Worm (Caenorhabditis elegans) whole organism, L1 larva: Measurements from ENCODE around the gene lim-4.

ENCODE experiments used
- F16B12.6 ChIP-seq: fragments of 150-350 bp; optimal IDR thresholded peaks from 2 replicates; lab custom pipeline; 2014; ENCODE audit warnings: missing biosample characterization, missing genetic modification characterization
- elt-3 ChIP-seq, 6 experiments: fragments of 150-350 bp in 1 of 6; sonication (generic microtip); optimal IDR thresholded peaks; 2 replicates each; lab custom pipeline; 2017 to 2018; ENCODE audit warnings: missing biosample characterization in 6 of 6, missing genetic modification characterization in 6 of 6, inconsistent platforms in 1 of 6
- fkh-4 ChIP-seq: sonication (generic microtip); optimal IDR thresholded peaks from 2 replicates; lab custom pipeline; 2016; ENCODE audit warnings: missing compliant biosample characterization, missing genetic modification characterization, borderline replicate concordance
- lin-13 ChIP-seq: fragments of 150-350 bp; optimal IDR thresholded peaks from 2 replicates; lab custom pipeline; 2014; ENCODE audit warnings: missing biosample characterization, missing genetic modification reagents, missing genetic modification characterization
- lin-15B ChIP-seq: fragments of 150-350 bp; sonication (generic microtip); optimal IDR thresholded peaks from 3 replicates; lab custom pipeline; 2014; ENCODE audit warnings: missing biosample characterization, missing genetic modification characterization
- nhr-77 ChIP-seq: fragments of 150-350 bp; optimal IDR thresholded peaks from 2 replicates; lab custom pipeline; 2014; ENCODE audit warnings: missing biosample characterization, missing genetic modification characterization
- ztf-4 ChIP-seq: fragments of 150-350 bp; optimal IDR thresholded peaks from 2 replicates; lab custom pipeline; 2014; ENCODE audit warnings: missing biosample characterization, missing genetic modification characterization

DNA sequence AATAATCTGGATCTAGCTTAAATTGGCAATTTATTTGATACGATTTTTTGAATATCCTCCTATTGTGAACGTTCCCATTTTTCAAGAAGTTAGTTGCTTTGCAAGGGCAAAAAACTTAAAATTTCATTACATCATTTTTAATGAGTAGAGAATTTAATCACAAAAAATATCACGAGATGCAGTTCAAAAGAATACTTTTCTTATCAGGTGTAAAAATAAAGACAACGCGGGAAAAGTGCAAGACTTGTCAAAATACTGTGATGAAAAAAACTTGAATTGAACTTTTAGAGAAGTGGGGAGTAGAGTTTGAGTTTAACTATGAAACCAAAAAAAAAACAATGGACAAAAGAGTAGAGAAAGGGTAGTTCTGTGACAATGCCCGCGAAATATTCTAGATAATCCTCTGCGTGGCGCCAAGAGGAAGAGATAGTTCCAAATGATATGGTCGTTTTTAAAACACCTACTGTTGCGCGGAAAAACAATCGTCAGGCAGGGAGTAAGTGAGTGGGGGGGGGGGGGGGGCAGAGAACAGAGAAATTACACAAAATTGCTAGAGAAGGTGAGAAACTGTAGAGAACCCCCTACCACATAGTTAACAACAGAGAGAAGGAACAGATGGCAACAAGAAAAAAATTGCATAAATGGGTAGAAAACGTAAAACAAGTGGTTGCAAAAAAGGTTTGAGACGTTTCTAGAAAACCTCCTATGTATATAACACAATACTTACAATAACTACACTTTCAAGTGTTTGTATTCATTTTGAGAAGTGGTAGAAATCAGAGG, 48.2 kb downstream of the lim-4 start:
- TF ChIP-seq F16B12.6 (tag; lab: Kevin White, UChicago) (no peak), nhr-77 (tag; lab: Kevin White, UChicago) (no peak), ztf-4 (tag; lab: Kevin White, UChicago) (no peak), lin-13 (no peak), lin-15B (tag; lab: Kevin White, UChicago) (no peak), elt-3 (tag; optimal IDR thresholded peaks at IDR 0.05; lab: Kevin White, UChicago) (no peak), fkh-4 (tag; lab: Kevin White, UChicago) (no peak)
